Worm (Caenorhabditis elegans): ENCODE results near the gene clec-20.

The clec-20 gene

ce11 chrII:1571032-1571431, 24.0 kb downstream of the clec-20 start, which contains the start of gene fbxb-46:
Gene fbxb-46, minus strand, starts transcription at chrII:1571132.
- no peak for TF ChIP-seq unc-120 (tag; optimal IDR thresholded peaks at IDR 0.05; ENCODE audit: poor library complexity, severe bottlenecking)
- no peak for TF ChIP-seq ztf-11 (tag; optimal IDR thresholded peaks at IDR 0.05)
- TF ChIP-seq nhr-12 (tag; optimal IDR thresholded peaks at IDR 0.05) = no peak
- TF ChIP-seq snpc-4 (tag; optimal IDR thresholded peaks at IDR 0.05) = no peak
- no peak for TF ChIP-seq bed-3 (GFP tag; optimal IDR thresholded peaks at IDR 0.05)
- no peak for TF ChIP-seq hlh-1 (tag; optimal IDR thresholded peaks at IDR 0.05)
- no peak for TF ChIP-seq flh-1 (GFP tag; optimal IDR thresholded peaks at IDR 0.05)
- TF ChIP-seq unc-39 (tag; optimal IDR thresholded peaks at IDR 0.05) = no peak
- no peak for TF ChIP-seq pha-4 (tag; optimal IDR thresholded peaks at IDR 0.05)
- no peak for TF ChIP-seq unc-62 (GFP tag; optimal IDR thresholded peaks at IDR 0.05)
- no peak for TF ChIP-seq lsy-2 (tag; optimal IDR thresholded peaks at IDR 0.05)
- no peak for TF ChIP-seq ceh-39 (tag; optimal IDR thresholded peaks at IDR 0.05)

- TF ChIP-seq mep-1 (tag; optimal IDR thresholded peaks at IDR 0.05) (no peak), ceh-43 (GFP tag; optimal IDR thresholded peaks at IDR 0.05) (no peak), M03D4.4 (tag; optimal IDR thresholded peaks at IDR 0.05) (no peak), nhr-28 (tag; optimal IDR thresholded peaks at IDR 0.05) (no peak), sem-2 (GFP tag; optimal IDR thresholded peaks at IDR 0.05) (no peak), zip-8 (tag; optimal IDR thresholded peaks at IDR 0.05) (no peak), blmp-1 (tag; optimal IDR thresholded peaks at IDR 0.05) (no peak), nhr-237 (tag; optimal IDR thresholded peaks at IDR 0.05) (no peak), snpc-4 (tag; optimal IDR thresholded peaks at IDR 0.05) (no peak), drap-1 (GFP tag; optimal IDR thresholded peaks at IDR 0.05) (no peak)
These were observed 26.8 kb downstream of the clec-20 start, which contains the start of gene fbxb-49 for ce11 chrII:1568214-1568613. Gene fbxb-49, plus strand, starts transcription at chrII:1568514.

ce11 chrII:1567646-1568045, 27.4 kb downstream of the clec-20 start, which contains the start of gene K05F6.8:
Gene K05F6.8, minus strand, starts transcription at chrII:1567746.
- TF ChIP-seq nhr-237 (tag; optimal IDR thresholded peaks at IDR 0.05) = no peak
- TF ChIP-seq mab-5 (tag; optimal IDR thresholded peaks at IDR 0.05) = no peak
- no peak for TF ChIP-seq cnd-1 (tag; optimal IDR thresholded peaks at IDR 0.05)
- no peak for TF ChIP-seq lin-32 (GFP tag; optimal IDR thresholded peaks at IDR 0.05)
- TF ChIP-seq blmp-1 (tag; optimal IDR thresholded peaks at IDR 0.05) = no peak
- TF ChIP-seq unc-120 (tag; optimal IDR thresholded peaks at IDR 0.05; ENCODE audit: poor library complexity, severe bottlenecking) = no peak
- TF ChIP-seq nhr-76 (tag; optimal IDR thresholded peaks at IDR 0.05) = no peak
- no peak for TF ChIP-seq ceh-43 (GFP tag; optimal IDR thresholded peaks at IDR 0.05)

ce11 chrII:1561863-1562262, 33.2 kb downstream of the clec-20 start, which contains the start of gene K05F6.14:
Gene K05F6.14, plus strand, starts transcription at chrII:1562163.
- TF ChIP-seq elt-3 (tag; optimal IDR thresholded peaks at IDR 0.05) = no peak
- TF ChIP-seq sem-2 (GFP tag; optimal IDR thresholded peaks at IDR 0.05) = no peak
- no peak for TF ChIP-seq ces-1 (GFP tag; optimal IDR thresholded peaks at IDR 0.05)
- no peak for TF ChIP-seq unc-62 (GFP tag; optimal IDR thresholded peaks at IDR 0.05)
- TF ChIP-seq unc-120 (tag; optimal IDR thresholded peaks at IDR 0.05; ENCODE audit: poor library complexity, severe bottlenecking) = no peak
- TF ChIP-seq drap-1 (GFP tag; optimal IDR thresholded peaks at IDR 0.05) = no peak
- TF ChIP-seq ceh-39 (tag; optimal IDR thresholded peaks at IDR 0.05) = no peak

DNA sequence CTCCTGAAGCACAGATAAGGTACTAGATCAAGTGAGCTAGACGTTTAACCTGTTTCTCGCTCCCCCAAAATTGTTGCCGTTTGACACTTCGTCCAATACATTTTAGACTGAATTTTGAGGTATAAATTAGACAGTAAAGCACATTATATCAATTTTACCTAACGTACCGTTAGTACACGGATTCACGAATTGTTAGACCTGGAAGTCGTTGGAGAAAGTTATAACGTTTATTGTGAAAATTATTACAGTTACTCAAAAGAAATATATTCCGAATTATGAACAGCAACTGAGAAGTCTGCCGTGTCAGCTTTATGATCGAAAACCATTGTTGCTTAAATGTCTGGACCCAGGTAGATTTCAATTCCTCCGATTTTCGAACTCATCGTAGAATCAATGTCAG, 34.2 kb downstream of the clec-20 start:
- no peak for TF ChIP-seq sptf-1 (tag; optimal IDR thresholded peaks at IDR 0.05)
- no peak for TF ChIP-seq nhr-28 (tag; optimal IDR thresholded peaks at IDR 0.05)
- no peak for TF ChIP-seq ham-2 (GFP tag; optimal IDR thresholded peaks at IDR 0.05)
- TF ChIP-seq lsy-2 (tag; optimal IDR thresholded peaks at IDR 0.05) = no peak
- no peak for TF ChIP-seq ceh-39 (tag; optimal IDR thresholded peaks at IDR 0.05)
- no peak for TF ChIP-seq elt-3 (tag; optimal IDR thresholded peaks at IDR 0.05)
- TF ChIP-seq ceh-43 (GFP tag; optimal IDR thresholded peaks at IDR 0.05) = no peak
- no peak for TF ChIP-seq sem-2 (GFP tag; optimal IDR thresholded peaks at IDR 0.05)
- TF ChIP-seq lin-13 (tag; optimal IDR thresholded peaks at IDR 0.05) = no peak
- no peak for TF ChIP-seq flh-1 (GFP tag; optimal IDR thresholded peaks at IDR 0.05)
- TF ChIP-seq nhr-237 (tag; optimal IDR thresholded peaks at IDR 0.05) = no peak
- no peak for TF ChIP-seq zip-8 (tag; optimal IDR thresholded peaks at IDR 0.05)
- no peak for TF ChIP-seq nhr-2 (tag; optimal IDR thresholded peaks at IDR 0.05)
- TF ChIP-seq ceh-83 (GFP tag; optimal IDR thresholded peaks at IDR 0.05) = no peak
- no peak for TF ChIP-seq blmp-1 (tag; optimal IDR thresholded peaks at IDR 0.05)
- no peak for TF ChIP-seq nhr-12 (tag; optimal IDR thresholded peaks at IDR 0.05)
